Worm (Caenorhabditis elegans): ENCODE data around the gene tag-329.

Gene tag-329

ce11 chrV:9561624-9562179, 27.0 kb downstream of the tag-329 start, which contains the start of gene rgef-1:
TSS of gene rgef-1 (minus strand) at chrV:9561674.
- TF ChIP-seq unc-62 (GFP tag; optimal IDR thresholded peaks at IDR 0.05) = no peak

ce11 chrV:9563585-9563984, 28.9 kb downstream of the tag-329 start:
- no peak for TF ChIP-seq unc-62 (GFP tag; optimal IDR thresholded peaks at IDR 0.05)

- no peak for TF ChIP-seq unc-62 (GFP tag; optimal IDR thresholded peaks at IDR 0.05)
Measured at ce11 chrV:9568707-9569106, 34.0 kb downstream of the tag-329 start, which contains the start of gene F25B3.4. TSS of gene F25B3.4 (minus strand) at chrV:9568807.

ce11 chrV:9570197-9570596, 35.5 kb downstream of the tag-329 start, which contains the start of gene F25B3.5:
TSS of gene F25B3.5 (minus strand) at chrV:9570297.
- no peak for TF ChIP-seq unc-62 (GFP tag; optimal IDR thresholded peaks at IDR 0.05)

- TF ChIP-seq unc-62 (GFP tag; optimal IDR thresholded peaks at IDR 0.05) = no peak
Measured at ce11 chrV:9571056-9571455, 36.3 kb downstream of the tag-329 start.

DNA sequence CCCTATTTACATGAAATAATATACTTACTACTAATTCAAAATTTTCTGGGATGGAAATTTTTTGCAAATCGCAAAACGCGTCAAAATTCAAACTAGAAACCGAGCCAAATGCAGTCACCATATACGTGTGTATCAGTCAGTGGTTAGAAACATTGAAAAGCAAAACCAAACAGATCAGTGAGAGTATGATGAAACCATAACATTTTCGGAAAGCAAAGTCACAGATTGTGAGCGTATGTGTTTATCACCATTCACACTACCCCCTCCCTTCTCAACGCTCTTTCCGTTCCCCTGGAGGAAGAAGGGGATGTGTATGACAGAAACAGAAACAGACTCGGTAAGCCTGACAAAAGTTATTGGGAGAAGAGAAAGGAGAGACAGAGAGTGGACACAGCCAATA, 37.0 kb downstream of the tag-329 start:
- TF ChIP-seq unc-62 (GFP tag; optimal IDR thresholded peaks at IDR 0.05) = no peak

DNA sequence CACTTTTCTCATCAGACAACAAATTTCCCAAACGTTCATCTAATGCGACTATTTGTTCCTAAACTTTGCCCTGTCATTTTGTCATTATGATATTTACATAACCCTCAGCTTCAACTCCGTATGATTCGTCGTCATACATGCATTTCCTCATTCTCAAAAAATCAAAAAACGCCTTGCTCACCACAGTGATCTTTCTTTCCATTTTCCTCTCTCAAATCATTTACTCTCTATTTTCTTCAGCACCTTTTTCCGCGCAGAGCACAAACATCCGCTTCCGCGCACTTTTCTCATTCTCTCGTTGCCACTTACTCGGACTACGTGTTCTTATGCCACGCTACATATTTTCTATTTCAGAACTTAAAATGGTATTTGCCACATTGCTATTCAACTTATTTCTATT, 42.3 kb downstream of the tag-329 start, which contains the start of gene F25B3.2:
Gene F25B3.2 (plus strand): TSS at position 301 of the 400 bp plus-strand sequence.
- no peak for TF ChIP-seq unc-62 (GFP tag; optimal IDR thresholded peaks at IDR 0.05)

DNA sequence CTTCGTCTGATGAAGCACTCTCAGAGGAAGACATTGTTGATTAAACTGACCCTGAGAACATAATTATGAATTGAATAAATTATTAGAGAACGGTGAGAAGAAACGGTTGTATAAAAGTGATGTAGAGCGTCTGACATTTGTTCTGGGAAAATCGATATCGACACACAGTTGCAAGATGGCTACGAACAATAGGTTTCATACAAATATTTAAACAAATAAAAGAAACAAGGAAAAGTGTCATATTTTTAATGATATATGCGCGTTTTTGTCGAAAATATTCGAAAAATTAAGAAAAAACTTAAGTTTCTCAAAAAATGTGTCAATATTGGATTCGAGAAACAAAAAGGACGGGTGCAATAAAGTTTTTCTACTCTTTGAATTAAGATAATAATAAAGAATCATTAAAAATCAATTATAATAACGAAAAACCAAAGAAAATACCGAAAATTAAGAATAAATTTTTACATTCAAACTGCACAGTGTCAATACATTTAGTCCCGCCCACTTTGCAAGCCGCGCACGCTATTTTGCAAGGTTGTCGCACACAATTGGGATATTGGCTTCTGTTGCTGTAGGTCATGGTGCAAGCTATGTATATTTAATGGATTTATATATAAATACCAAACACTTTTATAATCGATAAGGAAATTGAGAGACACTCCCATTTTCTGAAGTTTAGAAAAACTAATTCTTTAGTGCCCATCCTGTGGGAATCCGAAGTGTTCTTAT, 48.0 kb downstream of the tag-329 start, which contains the start of gene rtfo-1:
Gene rtfo-1 (minus strand): TSS at position 51 of the 729 bp plus-strand sequence.
- no peak for TF ChIP-seq unc-62 (GFP tag; optimal IDR thresholded peaks at IDR 0.05)

DNA sequence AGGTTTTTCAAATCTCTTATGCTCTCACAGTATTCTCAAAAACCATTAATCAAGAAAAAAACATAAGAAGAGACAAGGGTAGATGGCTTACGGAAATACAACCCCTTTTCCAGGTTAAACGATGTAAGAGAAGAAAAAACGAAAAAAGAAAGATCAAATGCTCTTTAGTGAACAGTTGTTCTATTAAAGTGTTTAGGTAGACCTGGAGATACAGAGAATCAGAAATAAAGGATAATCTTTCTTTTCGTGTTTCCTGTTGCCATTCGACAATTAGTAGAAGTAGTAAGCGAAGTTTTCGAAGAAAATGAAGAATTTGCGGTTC, 48.6 kb downstream of the tag-329 start, which contains the start of gene K09G1.1:
Gene K09G1.1 (plus strand): TSS at position 223 of the 322 bp plus-strand sequence.
- TF ChIP-seq unc-62 (GFP tag; optimal IDR thresholded peaks at IDR 0.05) = no peak

ce11 chrV:9584263-9584662, 49.5 kb downstream of the tag-329 start:
- TF ChIP-seq unc-62 (GFP tag; optimal IDR thresholded peaks at IDR 0.05) = no peak

All from whole organism, dauer.